Worm (Caenorhabditis elegans) whole organism, L4 larva: ENCODE measurements around the gene srw-15.
A peak's percentile ranks its signal among the peaks of the same experiment; 100 is the strongest.

Experiments
- F26F4.8 ChIP-seq: fragments of 200-800 bp; sonication (Bioruptor generic); conservative IDR thresholded peaks from 2 replicates; pipeline ENCODE4 v1.3.6; 2022; ENCODE audit warnings: missing genetic modification characterization, missing compliant biosample characterization
- F49E8.2 ChIP-seq: sonication (generic microtip); optimal IDR thresholded peaks from 2 replicates; lab custom pipeline; 2016; ENCODE audit warnings: missing compliant biosample characterization, mild to moderate bottlenecking, missing genetic modification characterization, borderline replicate concordance
- Y75B8A.6 ChIP-seq: fragments of 200-800 bp; sonication (Bioruptor generic); IDR thresholded peaks from 2 replicates; pipeline ENCODE4 v1.3.6; 2022; ENCODE audit warnings: missing genetic modification reagents, missing genetic modification characterization, missing compliant biosample characterization
- ZK337.2 ChIP-seq: fragments of 200-800 bp; sonication (Bioruptor generic); IDR thresholded peaks from 2 replicates; pipeline ENCODE4 v1.3.6; 2022; ENCODE audit warnings: missing genetic modification reagents, missing genetic modification characterization, missing compliant biosample characterization
- attf-4 ChIP-seq: sonication (generic microtip); optimal IDR thresholded peaks from 3 replicates; lab custom pipeline; 2017; ENCODE audit warnings: missing biosample characterization, missing genetic modification characterization
- ceh-20 ChIP-seq: fragments of 200-800 bp; sonication (Bioruptor generic); IDR thresholded peaks from 2 replicates; pipeline ENCODE4 v1.3.6; 2022; ENCODE audit warnings: missing genetic modification reagents, missing genetic modification characterization, missing compliant biosample characterization
- ceh-62 ChIP-seq: sonication (generic microtip); optimal IDR thresholded peaks from 2 replicates; lab custom pipeline; 2017; ENCODE audit warnings: missing biosample characterization, missing genetic modification characterization
- ceh-82 ChIP-seq: sonication (generic microtip); optimal IDR thresholded peaks from 2 replicates; lab custom pipeline; 2017; ENCODE audit warnings: missing biosample characterization, missing genetic modification characterization
- ces-1 ChIP-seq: fragments of 150-350 bp; sonication (generic microtip); optimal IDR thresholded peaks from 4 replicates; lab custom pipeline; 2014; ENCODE audit warnings: missing biosample characterization, missing genetic modification reagents, missing genetic modification characterization
- daf-16 ChIP-seq, 3 experiments: sonication (generic microtip); optimal IDR thresholded peaks; 2 replicates each; lab custom pipeline; 2016 to 2017; ENCODE audit warnings: missing genetic modification characterization in 3 of 3, missing genetic modification reagents in 3 of 3, mild to moderate bottlenecking in 2 of 3, missing compliant biosample characterization in 2 of 3, missing biosample characterization in 1 of 3, moderate library complexity in 1 of 3
- daf-19 ChIP-seq: fragments of 200-800 bp; sonication (Bioruptor generic); conservative IDR thresholded peaks from 2 replicates; pipeline ENCODE4 v1.3.6; 2022; ENCODE audit warnings: missing genetic modification characterization, missing compliant biosample characterization
- dpl-1 ChIP-seq: fragments of 150-350 bp; optimal IDR thresholded peaks from 2 replicates; lab custom pipeline; 2014; ENCODE audit warnings: missing biosample characterization, missing genetic modification reagents, missing genetic modification characterization
- dve-1 ChIP-seq: sonication (generic microtip); optimal IDR thresholded peaks from 2 replicates; lab custom pipeline; 2017; ENCODE audit warnings: antibody characterized with exemption, mild to moderate bottlenecking, missing genetic modification characterization, missing compliant biosample characterization; ENCODE audit not compliant: insufficient read depth
- egl-27 ChIP-seq: sonication (generic microtip); optimal IDR thresholded peaks from 3 replicates; lab custom pipeline; 2017; ENCODE audit warnings: missing biosample characterization, missing genetic modification reagents, missing genetic modification characterization
- fos-1 ChIP-seq: fragments of 150-350 bp; optimal IDR thresholded peaks from 2 replicates; lab custom pipeline; 2014; ENCODE audit warnings: missing biosample characterization, missing genetic modification characterization
- gei-8 ChIP-seq: fragments of 200-800 bp; sonication (Bioruptor generic); optimal IDR thresholded peaks from 2 replicates; lab custom pipeline; 2018; ENCODE audit warnings: mild to moderate bottlenecking, missing genetic modification characterization, missing compliant biosample characterization
- lin-1 ChIP-seq: fragments of 200-800 bp; sonication (Bioruptor generic); IDR thresholded peaks from 2 replicates; pipeline ENCODE4 v1.3.6; 2022; ENCODE audit warnings: missing genetic modification reagents, missing genetic modification characterization, missing compliant biosample characterization
- lin-15B ChIP-seq: fragments of 150-350 bp; sonication (generic microtip); optimal IDR thresholded peaks from 3 replicates; lab custom pipeline; 2014; ENCODE audit warnings: missing biosample characterization, missing genetic modification characterization
- lin-39 ChIP-seq: fragments of 150-350 bp; optimal IDR thresholded peaks from 2 replicates; lab custom pipeline; 2014; ENCODE audit warnings: missing biosample characterization, missing genetic modification reagents, missing genetic modification characterization
- lir-3 ChIP-seq: sonication (generic microtip); optimal IDR thresholded peaks from 2 replicates; lab custom pipeline; 2016; ENCODE audit warnings: mild to moderate bottlenecking, missing genetic modification characterization, missing compliant biosample characterization
- lsy-2 ChIP-seq, 2 experiments: fragments of 150-350 bp in 1 of 2; sonication (generic microtip) in 1 of 2; optimal IDR thresholded peaks; 2 replicates each; lab custom pipeline; 2014 to 2017; ENCODE audit warnings: missing biosample characterization in 2 of 2, missing genetic modification characterization in 2 of 2
- mep-1 ChIP-seq: fragments of 150-350 bp; sonication (generic microtip); optimal IDR thresholded peaks from 3 replicates; lab custom pipeline; 2014; ENCODE audit warnings: missing biosample characterization, missing genetic modification characterization
- mxl-3 ChIP-seq: fragments of 200-800 bp; sonication (Bioruptor generic); optimal IDR thresholded peaks from 2 replicates; lab custom pipeline; 2018; ENCODE audit warnings: mild to moderate bottlenecking, missing genetic modification characterization, missing compliant biosample characterization
- nhr-28 ChIP-seq: fragments of 150-350 bp; optimal IDR thresholded peaks from 2 replicates; lab custom pipeline; 2014; ENCODE audit warnings: missing biosample characterization, missing genetic modification characterization
- nhr-48 ChIP-seq: sonication (generic microtip); optimal IDR thresholded peaks from 2 replicates; lab custom pipeline; 2016; ENCODE audit warnings: mild to moderate bottlenecking, missing genetic modification characterization, missing compliant biosample characterization
- nhr-6 ChIP-seq: fragments of 150-350 bp; optimal IDR thresholded peaks from 2 replicates; lab custom pipeline; 2014; ENCODE audit warnings: missing biosample characterization, missing genetic modification characterization
- nhr-76 ChIP-seq: fragments of 150-350 bp; optimal IDR thresholded peaks from 2 replicates; lab custom pipeline; 2014; ENCODE audit warnings: missing biosample characterization, missing genetic modification characterization
- pha-4 ChIP-seq, 2 experiments: fragments of 150-350 bp in 1 of 2; fragments of 200-800 bp in 1 of 2; sonication (Bioruptor generic) in 1 of 2; IDR thresholded peaks in 1 of 2; optimal IDR thresholded peaks in 1 of 2; 2 replicates each; pipeline versions ENCODE4 v1.3.6 to Lab custom; 2014 to 2022; ENCODE audit warnings: missing genetic modification characterization in 2 of 2, missing genetic modification reagents in 2 of 2, missing biosample characterization in 1 of 2, missing compliant biosample characterization in 1 of 2
- php-3 ChIP-seq: fragments of 200-800 bp; sonication (Bioruptor generic); IDR thresholded peaks from 2 replicates; pipeline ENCODE4 v1.3.6; 2022; ENCODE audit warnings: missing genetic modification reagents, missing genetic modification characterization, missing compliant biosample characterization
- pqm-1 ChIP-seq: sonication (generic microtip); optimal IDR thresholded peaks from 2 replicates; lab custom pipeline; 2017; ENCODE audit warnings: missing biosample characterization, missing genetic modification characterization
- spr-1 ChIP-seq: sonication (generic microtip); optimal IDR thresholded peaks from 2 replicates; lab custom pipeline; 2016; ENCODE audit warnings: mild to moderate bottlenecking, missing genetic modification characterization, missing compliant biosample characterization
- tag-97 ChIP-seq: fragments of 200-800 bp; sonication (Bioruptor generic); IDR thresholded peaks from 2 replicates; pipeline ENCODE4 v1.3.6; 2022; ENCODE audit warnings: missing genetic modification characterization, missing compliant biosample characterization
- tra-1 ChIP-seq: fragments of 200-800 bp; sonication (Bioruptor generic); IDR thresholded peaks from 2 replicates; pipeline ENCODE4 v1.3.6; 2022; ENCODE audit warnings: missing genetic modification reagents, missing genetic modification characterization, missing compliant biosample characterization
- unc-130 ChIP-seq: sonication (generic microtip); optimal IDR thresholded peaks from 2 replicates; lab custom pipeline; 2016; ENCODE audit warnings: missing genetic modification reagents, missing genetic modification characterization, missing compliant biosample characterization
- unc-39 ChIP-seq: sonication (generic microtip); optimal IDR thresholded peaks from 2 replicates; lab custom pipeline; 2017; ENCODE audit warnings: missing biosample characterization, missing genetic modification characterization
- unc-62 ChIP-seq, 3 experiments: fragments of 150-350 bp in 1 of 3; sonication (generic microtip); optimal IDR thresholded peaks in 2 of 3; peaks in 1 of 3; 1 replicate in 1 of 3; 2 replicates in 2 of 3; lab custom pipeline; 2014 to 2017; ENCODE audit warnings: missing biosample characterization in 3 of 3, missing genetic modification characterization in 3 of 3, missing genetic modification reagents in 3 of 3, missing genotype in 1 of 3
- zag-1 ChIP-seq: fragments of 150-350 bp; optimal IDR thresholded peaks from 2 replicates; lab custom pipeline; 2014; ENCODE audit warnings: missing biosample characterization, missing genetic modification characterization
- zfp-2 ChIP-seq: sonication (generic microtip); optimal IDR thresholded peaks from 2 replicates; lab custom pipeline; 2016; ENCODE audit warnings: mild to moderate bottlenecking, missing genetic modification characterization, missing compliant biosample characterization
- zfp-3 ChIP-seq: fragments of 200-800 bp; sonication (Bioruptor generic); conservative IDR thresholded peaks from 2 replicates; pipeline ENCODE4 v1.3.6; 2022; ENCODE audit warnings: missing genetic modification reagents, missing genetic modification characterization, missing compliant biosample characterization

The srw-15 gene

ce11 chrV:15190903-15191302 is 39.4 kb upstream of the srw-15 start, which contains the start of gene Y75B12B.11 (continued):
- TF ChIP-seq daf-16 (GFP tag; optimal IDR thresholded peaks at IDR 0.05; lab: Kevin White, UChicago) (peak; percentile 88 to 98), daf-16 (tag; optimal IDR thresholded peaks at IDR 0.05; lab: Kevin White, UChicago) (peak; percentile 84), lin-39 (no peak), spr-1 (tag; lab: Kevin White, UChicago) (peak; percentile 95), unc-39 (no peak), ZK337.2 (GFP tag; lab: Robert Waterston, UW) (peak; percentile 89), pha-4 (GFP tag; IDR thresholded peaks at IDR 0.05; lab: Robert Waterston, UW) (peak; percentile 97), pha-4 (tag; optimal IDR thresholded peaks at IDR 0.05; lab: Kevin White, UChicago) (no peak), fos-1 (tag; lab: Kevin White, UChicago) (no peak), zfp-2 (tag; lab: Kevin White, UChicago) (peak; percentile 66), nhr-28 (tag; lab: Kevin White, UChicago) (peak; percentile 23), dpl-1 (GFP tag; lab: Kevin White, UChicago) (peak; percentile 68), ceh-82 (tag; lab: Kevin White, UChicago) (no peak), tra-1 (GFP tag; lab: Robert Waterston, UW) (peak; percentile 95), gei-8 (GFP tag; lab: Kevin White, UChicago) (peak; percentile 97), dve-1 (tag; lab: Kevin White, UChicago) (peak; percentile 93), pqm-1 (tag; lab: Kevin White, UChicago) (peak; percentile 7), nhr-48 (tag; lab: Kevin White, UChicago) (peak; percentile 83), Y75B8A.6 (GFP tag; lab: Robert Waterston, UW) (peak; percentile 83; the same call in 1 of the 2 replicates), attf-4 (tag; lab: Kevin White, UChicago) (no peak), nhr-6 (tag; lab: Kevin White, UChicago) (peak; percentile 96), lin-1 (GFP tag; lab: Robert Waterston, UW) (peak; percentile 96), F26F4.8 (GFP tag; lab: Robert Waterston, UW) (peak; percentile 99), zfp-3 (GFP tag; lab: Robert Waterston, UW) (peak; percentile 92), php-3 (GFP tag; lab: Robert Waterston, UW) (peak; percentile 93), zag-1 (tag; lab: Kevin White, UChicago) (no peak), tag-97 (GFP tag; lab: Robert Waterston, UW) (no peak), ces-1 (GFP tag; lab: Kevin White, UChicago) (no peak), ceh-62 (tag; lab: Kevin White, UChicago) (no peak), ceh-20 (GFP tag; lab: Robert Waterston, UW) (peak; percentile 89), lir-3 (peak; percentile 88), egl-27 (tag; lab: Kevin White, UChicago) (no peak), F49E8.2 (tag; lab: Kevin White, UChicago) (peak; percentile 96), nhr-76 (tag; lab: Kevin White, UChicago) (no peak), mxl-3 (peak; percentile 81), lin-15B (peak; percentile 34), unc-130 (GFP tag; lab: Kevin White, UChicago) (peak; percentile 92)
- TF ChIP-seq, all 104 proteins: peak for 81

- TF ChIP-seq mep-1 (tag; lab: Kevin White, UChicago) = no peak
- TF ChIP-seq daf-19 (GFP tag; lab: Robert Waterston, UW) = no peak
- no peak for TF ChIP-seq lsy-2 (tag; optimal IDR thresholded peaks at IDR 0.05; lab: Kevin White, UChicago)
- TF ChIP-seq unc-62 (GFP tag; optimal IDR thresholded peaks at IDR 0.05 in 1 of 2; lab: Kevin White, UChicago) = peak in 1 of 2 experiments; percentile 93
- TF ChIP-seq unc-62 (tag; optimal IDR thresholded peaks at IDR 0.05; lab: Kevin White, UChicago) = no peak
Observed at ce11 chrV:15191971-15192370, 38.4 kb upstream of the srw-15 start.
